Fruit fly (Drosophila melanogaster): ENCODE measurements around the gene bond.

bond gene

dm6 chr3R:22547585-22548022 is 2.9 kb upstream of the bond start, which contains the start of gene AdipoR (continued):
- no peak for TF ChIP-seq Fer3 (tag; optimal IDR thresholded peaks at IDR 0.05)
- peak; percentile 14 for TF ChIP-seq CG13775 (GFP tag; optimal IDR thresholded peaks at IDR 0.05)
- no peak for TF ChIP-seq ro (GFP tag; IDR thresholded peaks at IDR 0.05)
- no peak for TF ChIP-seq CG30431 (GFP tag; optimal IDR thresholded peaks at IDR 0.05)
- TF ChIP-seq row (GFP tag; IDR thresholded peaks at IDR 0.05), result peak; percentile 50; the same call in 2 of the 3 replicates
- 0 out of 3 replicates have a peak, but pooled peaks have one; percentile 27 for TF ChIP-seq CG2199 (GFP tag; IDR thresholded peaks at IDR 0.05)
- TF ChIP-seq CG16863 (GFP tag; optimal IDR thresholded peaks at IDR 0.05), result no peak
- TF ChIP-seq CG34376 (GFP tag; optimal IDR thresholded peaks at IDR 0.05), result peak; percentile 38
- TF ChIP-seq crp (GFP tag; optimal IDR thresholded peaks at IDR 0.05), result peak; percentile 95 to 99
- TF ChIP-seq Elba2 (GFP tag; optimal IDR thresholded peaks at IDR 0.05), result no peak
- peak; percentile 38 for TF ChIP-seq CG9437 (GFP tag; optimal IDR thresholded peaks at IDR 0.05)
- peak; percentile 62 for TF ChIP-seq Bgb (GFP tag; IDR thresholded peaks at IDR 0.05; ENCODE audit: partially characterized antibody)
- TF ChIP-seq HmgD (GFP tag; optimal IDR thresholded peaks at IDR 0.05), result peak; percentile 33
- TF ChIP-seq zfh2 (GFP tag; optimal IDR thresholded peaks at IDR 0.05), result no peak
- no peak for TF ChIP-seq Rfx (GFP tag; IDR thresholded peaks at IDR 0.05)
- peak; percentile 11 for TF ChIP-seq CG7839 (tag; optimal IDR thresholded peaks at IDR 0.05)
- TF ChIP-seq da (GFP tag; optimal IDR thresholded peaks at IDR 0.05), result no peak
- no peak for TF ChIP-seq C15 (GFP tag; IDR thresholded peaks at IDR 0.05)
- peak; percentile 54 for TF ChIP-seq CG13287 (GFP tag; IDR thresholded peaks at IDR 0.05; ENCODE audit: partially characterized antibody)
- peak; percentile 49; the same call in 2 of the 3 replicates for TF ChIP-seq CG34224 (GFP tag; IDR thresholded peaks at IDR 0.05; ENCODE audit: partially characterized antibody)
- peak; percentile 56 for TF ChIP-seq CG13624 (GFP tag; optimal IDR thresholded peaks at IDR 0.05)
- TF ChIP-seq twi (tag; optimal IDR thresholded peaks at IDR 0.05), result peak; percentile 21
- no peak for TF ChIP-seq CG11560 (tag; IDR thresholded peaks at IDR 0.05)
- TF ChIP-seq CG8944 (GFP tag; optimal IDR thresholded peaks at IDR 0.05), result no peak
- peak; percentile 97 for TF ChIP-seq CG1603 (tag; optimal IDR thresholded peaks at IDR 0.05)
- TF ChIP-seq ftz-f1 (GFP tag; optimal IDR thresholded peaks at IDR 0.05), result peak; percentile 18
- peak; percentile 83 for TF ChIP-seq sqz (GFP tag; optimal IDR thresholded peaks at IDR 0.05)
- TF ChIP-seq Nf-YB (GFP tag; optimal IDR thresholded peaks at IDR 0.05), result peak; percentile 17
- peak; percentile 20; the same call in 1 of the 2 replicates for TF ChIP-seq CG9932 (GFP tag; IDR thresholded peaks at IDR 0.05)
- TF ChIP-seq ems (GFP tag; optimal IDR thresholded peaks at IDR 0.05), result no peak
- TF ChIP-seq E2f1 (GFP tag; IDR thresholded peaks at IDR 0.05), result no peak
- TF ChIP-seq stwl (tag; optimal IDR thresholded peaks at IDR 0.05), result peak; percentile 88
- no peak for TF ChIP-seq wdn (GFP tag; IDR thresholded peaks at IDR 0.05)
- no peak for TF ChIP-seq cas (GFP tag; IDR thresholded peaks at IDR 0.05)
- TF ChIP-seq schlank (tag; optimal IDR thresholded peaks at IDR 0.05), result no peak
- TF ChIP-seq sisA (GFP tag; IDR thresholded peaks at IDR 0.05), result no peak
- no peak for TF ChIP-seq en (GFP tag; optimal IDR thresholded peaks at IDR 0.05)
- TF ChIP-seq Hr51 (GFP tag; optimal IDR thresholded peaks at IDR 0.05), result peak in 1 of 2 experiments; percentile 31
- TF ChIP-seq CG7745 (tag; optimal IDR thresholded peaks at IDR 0.05), result no peak
- peak; percentile 1 for TF ChIP-seq sd (tag; optimal IDR thresholded peaks at IDR 0.05)
- TF ChIP-seq Scr (GFP tag; IDR thresholded peaks at IDR 0.05; ENCODE audit: partially characterized antibody), result peak; percentile 47
- TF ChIP-seq nmo (GFP tag; optimal IDR thresholded peaks at IDR 0.05), result peak; percentile 58
- no peak for TF ChIP-seq CG33557 (GFP tag; optimal IDR thresholded peaks at IDR 0.05)
- no peak for TF ChIP-seq Mrtf (GFP tag; IDR thresholded peaks at IDR 0.05)
- peak; percentile 42 for TF ChIP-seq kay (GFP tag; optimal IDR thresholded peaks at IDR 0.05)
- TF ChIP-seq CG9727 (GFP tag; optimal IDR thresholded peaks at IDR 0.05), result peak; percentile 29
- TF ChIP-seq knrl (GFP tag; IDR thresholded peaks at IDR 0.05; ENCODE audit: partially characterized antibody), result peak; percentile 55
- peak; percentile 42 for TF ChIP-seq sug (tag; optimal IDR thresholded peaks at IDR 0.05)
- TF ChIP-seq CG4328 (GFP tag; optimal IDR thresholded peaks at IDR 0.05), result no peak
- TF ChIP-seq Nf-YC (tag; optimal IDR thresholded peaks at IDR 0.05), result peak; percentile 39

All from whole organism, embryonic.